Fruit fly (Drosophila melanogaster) whole organism, embryonic: ENCODE measurements around the gene CG13829.

Experiments used
- Atf6 ChIP-seq: fragments of 200-800 bp; sonication (Bioruptor generic); IDR thresholded peaks from 2 replicates; pipeline ENCODE4 v1.3.6; 2022; ENCODE audit warnings: missing biosample characterization, missing genetic modification characterization
- B-H2 ChIP-seq: fragments of 200-800 bp; sonication (Bioruptor generic); optimal IDR thresholded peaks from 2 replicates; lab custom pipeline; 2018; ENCODE audit warnings: missing biosample characterization, mild to moderate bottlenecking, missing genetic modification characterization
- CG10209 ChIP-seq: fragments of 200-800 bp; sonication (Bioruptor generic); optimal IDR thresholded peaks from 3 replicates; lab custom pipeline; 2017; ENCODE audit warnings: missing biosample characterization, mild to moderate bottlenecking, missing genetic modification characterization, missing genetic modification reagents
- CG10366 ChIP-seq: fragments of 200-800 bp; sonication (Bioruptor generic); IDR thresholded peaks from 2 replicates; pipeline ENCODE4 v1.3.6; 2022; ENCODE audit warnings: missing biosample characterization, missing genetic modification characterization
- CG12299 ChIP-seq: fragments of 200-800 bp; sonication (Bioruptor generic); optimal IDR thresholded peaks from 2 replicates; lab custom pipeline; 2018; ENCODE audit warnings: missing biosample characterization, mild to moderate bottlenecking, missing genetic modification characterization
- CG1233 ChIP-seq: fragments of 200-800 bp; sonication (Bioruptor generic); optimal IDR thresholded peaks from 4 replicates; lab custom pipeline; 2018; ENCODE audit warnings: missing biosample characterization, mild to moderate bottlenecking, missing genetic modification characterization
- CG12769 ChIP-seq: fragments of 200-800 bp; sonication (Bioruptor generic); optimal IDR thresholded peaks from 2 replicates; lab custom pipeline; 2019; ENCODE audit warnings: missing biosample characterization, mild to moderate bottlenecking, missing genetic modification characterization, moderate library complexity
- CG13296 ChIP-seq: fragments of 200-800 bp; sonication (Bioruptor generic); optimal IDR thresholded peaks from 3 replicates; lab custom pipeline; 2018; ENCODE audit warnings: missing biosample characterization, mild to moderate bottlenecking, missing genetic modification characterization
- CG15601 ChIP-seq: fragments of 200-800 bp; sonication (Bioruptor generic); optimal IDR thresholded peaks from 3 replicates; lab custom pipeline; 2019; ENCODE audit warnings: missing biosample characterization, mild to moderate bottlenecking, missing genetic modification characterization, moderate library complexity
- CG15696 ChIP-seq: fragments of 200-800 bp; sonication (Bioruptor generic); optimal IDR thresholded peaks from 2 replicates; lab custom pipeline; 2019; ENCODE audit warnings: missing biosample characterization, mild to moderate bottlenecking, missing genetic modification characterization, moderate library complexity
- CG16779 ChIP-seq: fragments of 200-800 bp; sonication (Bioruptor generic); IDR thresholded peaks from 2 replicates; pipeline ENCODE4 v1.3.6; 2022; ENCODE audit warnings: missing biosample characterization, missing genetic modification characterization
- CG17802 ChIP-seq: fragments of 200-800 bp; sonication (Bioruptor generic); optimal IDR thresholded peaks from 2 replicates; lab custom pipeline; 2018; ENCODE audit warnings: missing biosample characterization, mild to moderate bottlenecking, missing genetic modification characterization, moderate library complexity
- CG2889 ChIP-seq: fragments of 200-800 bp; sonication (Bioruptor generic); IDR thresholded peaks from 3 replicates; pipeline ENCODE4 v1.3.6; 2022; ENCODE audit warnings: missing biosample characterization, missing genetic modification characterization
- CG30431 ChIP-seq: fragments of 200-800 bp; sonication (Bioruptor generic); optimal IDR thresholded peaks from 2 replicates; lab custom pipeline; 2017; ENCODE audit warnings: missing biosample characterization, missing genetic modification characterization
- CG31388 ChIP-seq: fragments of 200-800 bp; sonication (Bioruptor generic); optimal IDR thresholded peaks from 2 replicates; lab custom pipeline; 2016; ENCODE audit warnings: missing biosample characterization, missing genetic modification characterization
- CG32532 ChIP-seq: fragments of 200-800 bp; sonication (Bioruptor generic); IDR thresholded peaks from 2 replicates; pipeline ENCODE4 v1.3.6; 2022; ENCODE audit warnings: missing biosample characterization, missing genetic modification characterization
- CG33213 ChIP-seq: fragments of 200-800 bp; sonication (Bioruptor generic); optimal IDR thresholded peaks from 3 replicates; lab custom pipeline; 2016; ENCODE audit warnings: missing biosample characterization, missing genetic modification characterization
- CG3838 ChIP-seq: fragments of 200-800 bp; sonication (Bioruptor generic); optimal IDR thresholded peaks from 3 replicates; lab custom pipeline; 2016; ENCODE audit warnings: missing biosample characterization, missing genetic modification characterization
- CG3995 ChIP-seq: fragments of 200-800 bp; sonication (Bioruptor generic); optimal IDR thresholded peaks from 3 replicates; lab custom pipeline; 2016; ENCODE audit warnings: missing biosample characterization, missing genetic modification characterization
- CG4617 ChIP-seq: fragments of 200-800 bp; sonication (Bioruptor generic); optimal IDR thresholded peaks from 3 replicates; lab custom pipeline; 2016; ENCODE audit warnings: missing biosample characterization, missing genetic modification characterization, borderline replicate concordance
- CG5953 ChIP-seq: fragments of 200-800 bp; sonication (Bioruptor generic); IDR thresholded peaks from 2 replicates; pipeline ENCODE4 v1.3.6; 2022; ENCODE audit warnings: missing biosample characterization, missing genetic modification characterization
- CG6254 ChIP-seq: fragments of 200-800 bp; sonication (Bioruptor generic); optimal IDR thresholded peaks from 3 replicates; lab custom pipeline; 2017; ENCODE audit warnings: mild to moderate bottlenecking, missing biosample characterization, missing genetic modification reagents, missing genetic modification characterization
- CG6272 ChIP-seq: fragments of 200-800 bp; sonication (Bioruptor generic); IDR thresholded peaks from 2 replicates; pipeline ENCODE4 v1.3.6; 2022; ENCODE audit warnings: missing biosample characterization, missing genetic modification characterization
- CG8089 ChIP-seq: fragments of 200-800 bp; sonication (Bioruptor generic); optimal IDR thresholded peaks from 3 replicates; lab custom pipeline; 2016; ENCODE audit warnings: missing biosample characterization, missing genetic modification characterization
- CG8944 ChIP-seq: fragments of 200-800 bp; sonication (Bioruptor generic); optimal IDR thresholded peaks from 3 replicates; lab custom pipeline; 2016; ENCODE audit warnings: missing biosample characterization, missing genetic modification characterization
- CrebB ChIP-seq: fragments of 200-800 bp; sonication (Bioruptor generic); optimal IDR thresholded peaks from 3 replicates; lab custom pipeline; 2018; ENCODE audit warnings: missing biosample characterization, mild to moderate bottlenecking, missing genetic modification characterization
- Ets97D ChIP-seq: fragments of 200-800 bp; sonication (Bioruptor generic); optimal IDR thresholded peaks from 3 replicates; lab custom pipeline; 2016; ENCODE audit warnings: missing biosample characterization, missing genetic modification characterization
- Hr51 ChIP-seq, 2 experiments: fragments of 200-800 bp; sonication (Bioruptor generic); optimal IDR thresholded peaks; 2 replicates in 1 of 2; 3 replicates in 1 of 2; lab custom pipeline; 2016 to 2018; ENCODE audit warnings: missing biosample characterization in 2 of 2, missing genetic modification characterization in 2 of 2, mild to moderate bottlenecking in 1 of 2, moderate library complexity in 1 of 2
- Kr ChIP-seq: fragments of 200-800 bp; sonication (Bioruptor generic); optimal IDR thresholded peaks from 2 replicates; lab custom pipeline; 2017; ENCODE audit warnings: missing biosample characterization, mild to moderate bottlenecking, missing genetic modification characterization
- Meics ChIP-seq: fragments of 200-800 bp; sonication (Bioruptor generic); optimal IDR thresholded peaks from 2 replicates; lab custom pipeline; 2017; ENCODE audit warnings: missing biosample characterization, mild to moderate bottlenecking, missing genetic modification characterization
- Neu2 ChIP-seq: fragments of 200-800 bp; sonication (Bioruptor generic); optimal IDR thresholded peaks from 3 replicates; lab custom pipeline; 2016; ENCODE audit warnings: missing biosample characterization, missing genetic modification characterization, borderline replicate concordance
- Vsx1 ChIP-seq: fragments of 200-800 bp; sonication (Bioruptor generic); optimal IDR thresholded peaks from 2 replicates; lab custom pipeline; 2017; ENCODE audit warnings: missing biosample characterization, mild to moderate bottlenecking, missing genetic modification characterization, missing genetic modification reagents
- bsh ChIP-seq, 2 experiments: fragments of 200-800 bp; sonication (Bioruptor generic); optimal IDR thresholded peaks; 2 replicates each; lab custom pipeline; 2017 to 2018; ENCODE audit warnings: mild to moderate bottlenecking in 2 of 2, missing biosample characterization in 2 of 2, missing genetic modification characterization in 2 of 2, moderate library complexity in 1 of 2
- cato ChIP-seq: fragments of 200-800 bp; sonication (Bioruptor generic); optimal IDR thresholded peaks from 2 replicates; lab custom pipeline; 2016; ENCODE audit warnings: missing biosample characterization, missing genetic modification characterization, borderline replicate concordance
- da ChIP-seq: fragments of 200-800 bp; sonication (Bioruptor generic); optimal IDR thresholded peaks from 2 replicates; lab custom pipeline; 2016; ENCODE audit warnings: missing biosample characterization, missing genetic modification characterization
- disco-r ChIP-seq: fragments of 200-800 bp; sonication (Bioruptor generic); optimal IDR thresholded peaks from 2 replicates; lab custom pipeline; 2016; ENCODE audit warnings: missing biosample characterization, missing genetic modification characterization
- fd64A ChIP-seq: fragments of 200-800 bp; sonication (Bioruptor generic); optimal IDR thresholded peaks from 3 replicates; lab custom pipeline; 2018; ENCODE audit warnings: missing biosample characterization, mild to moderate bottlenecking, missing genetic modification characterization
- fd96Cb ChIP-seq: fragments of 200-800 bp; sonication (Bioruptor generic); optimal IDR thresholded peaks from 2 replicates; lab custom pipeline; 2018; ENCODE audit warnings: missing biosample characterization, mild to moderate bottlenecking, missing genetic modification characterization, moderate library complexity
- hbn ChIP-seq: fragments of 200-800 bp; sonication (Bioruptor generic); IDR thresholded peaks from 2 replicates; pipeline ENCODE4 v1.3.6; 2022; ENCODE audit warnings: missing biosample characterization, missing genetic modification characterization; ENCODE audit not compliant: partially characterized antibody
- kni ChIP-seq: fragments of 200-800 bp; sonication (Bioruptor generic); optimal IDR thresholded peaks from 3 replicates; lab custom pipeline; 2017; ENCODE audit warnings: mild to moderate bottlenecking, missing biosample characterization, missing genetic modification reagents, missing genetic modification characterization
- lbe ChIP-seq: fragments of 200-800 bp; sonication (Bioruptor generic); optimal IDR thresholded peaks from 2 replicates; lab custom pipeline; 2016; ENCODE audit warnings: missing biosample characterization, mild to moderate bottlenecking, missing genetic modification characterization
- nerfin-1 ChIP-seq: fragments of 200-800 bp; sonication (Bioruptor generic); optimal IDR thresholded peaks from 3 replicates; lab custom pipeline; 2019; ENCODE audit warnings: missing biosample characterization, mild to moderate bottlenecking, missing genetic modification characterization, moderate library complexity
- prd ChIP-seq, 3 experiments: fragments of >200 bp in 2 of 3; fragments of 200-800 bp in 1 of 3; sonication (Bioruptor generic) in 1 of 3; optimal IDR thresholded peaks in 2 of 3; IDR thresholded peaks in 1 of 3; 2 replicates in 2 of 3; 3 replicates in 1 of 3; pipeline versions ENCODE4 v1.3.6 to Lab custom; 2017 to 2022; ENCODE audit warnings: missing biosample characterization in 1 of 3, missing genetic modification characterization in 1 of 3
- row ChIP-seq: fragments of 200-800 bp; sonication (Bioruptor generic); IDR thresholded peaks from 3 replicates; pipeline ENCODE4 v1.3.6; 2022; ENCODE audit warnings: missing biosample characterization, missing genetic modification characterization
- slbo ChIP-seq: fragments of 200-800 bp; sonication (Bioruptor generic); IDR thresholded peaks from 2 replicates; pipeline ENCODE4 v1.3.6; 2022; ENCODE audit warnings: missing biosample characterization, missing genetic modification characterization
- stwl ChIP-seq: fragments of 200-800 bp; sonication (Bioruptor generic); optimal IDR thresholded peaks from 3 replicates; lab custom pipeline; 2018; ENCODE audit warnings: missing biosample characterization, mild to moderate bottlenecking, missing genetic modification characterization, moderate library complexity
- tgo ChIP-seq: fragments of 200-800 bp; sonication (Bioruptor generic); IDR thresholded peaks from 3 replicates; pipeline ENCODE4 v1.3.6; 2022; ENCODE audit warnings: missing biosample characterization, missing genetic modification characterization
- tx ChIP-seq: fragments of 200-800 bp; sonication (Bioruptor generic); optimal IDR thresholded peaks from 2 replicates; lab custom pipeline; 2016; ENCODE audit warnings: missing biosample characterization, missing genetic modification characterization
- yki ChIP-seq: fragments of >200 bp; optimal IDR thresholded peaks from 3 replicates; lab custom pipeline; 2018

The CG13829 gene

DNA sequence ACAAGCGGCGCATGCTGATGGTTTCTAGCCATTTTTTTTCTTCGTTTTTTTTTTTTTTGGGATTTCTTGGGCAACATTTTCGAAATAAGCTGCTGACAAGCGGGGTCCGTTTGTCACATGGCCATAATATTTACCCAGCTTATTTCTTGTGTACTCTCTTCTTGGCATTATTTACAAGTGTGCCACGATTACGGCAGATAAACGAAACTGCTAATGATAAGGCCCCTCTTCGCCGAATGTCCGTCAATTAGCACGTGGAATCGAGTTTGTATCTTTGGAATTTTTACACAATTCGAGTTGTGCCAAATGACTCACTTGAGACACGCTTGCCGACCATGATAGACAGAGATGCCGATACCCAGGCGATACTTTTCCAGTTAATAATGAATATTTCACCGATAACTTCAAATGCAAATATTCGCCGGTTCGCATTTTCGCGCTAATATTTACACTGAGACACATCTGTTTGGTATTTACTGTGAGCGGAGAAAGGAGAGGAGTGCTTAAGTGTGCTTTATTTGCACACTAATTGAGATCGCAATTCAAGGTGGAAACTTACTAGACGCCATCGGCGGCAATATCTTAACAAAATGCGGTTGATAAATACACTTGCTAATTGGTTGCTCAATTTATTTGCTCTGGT is 15.4 kb upstream of the CG13829 start (continued):
- TF ChIP-seq nerfin-1 (tag; lab: Kevin White, UChicago) (no peak), yki (lab: Kevin White, UChicago) (no peak), CG5953 (GFP tag; lab: Robert Waterston, UW) (no peak), fd64A (GFP tag; lab: Kevin White, UChicago) (peak; percentile 53), CG10209 (peak; percentile 58), row (GFP tag; lab: Robert Waterston, UW) (peak; percentile 6; the same call in 1 of the 3 replicates), CG30431 (no peak), CG8089 (no peak), disco-r (no peak), CG3838 (GFP tag; lab: Kevin White, UChicago) (no peak), CG12769 (tag; lab: Kevin White, UChicago) (peak; percentile 75), CG10366 (GFP tag; lab: Robert Waterston, UW) (peak; percentile 10; the same call in 1 of the 2 replicates), CG3995 (peak; percentile 1), tx (GFP tag; lab: Kevin White, UChicago) (no peak), CrebB (tag; lab: Kevin White, UChicago) (peak; percentile 31), prd (optimal IDR thresholded peaks at IDR 0.05; lab: Kevin White, UChicago) (no peak), prd (GFP tag; IDR thresholded peaks at IDR 0.05; lab: Robert Waterston, UW) (no peak), slbo (GFP tag; lab: Robert Waterston, UW) (peak; percentile 19; the same call in 1 of the 2 replicates), tgo (GFP tag; lab: Robert Waterston, UW) (peak; percentile 35; the same call in 1 of the 3 replicates), da (GFP tag; lab: Kevin White, UChicago) (no peak), CG32532 (GFP tag; lab: Robert Waterston, UW) (peak; percentile 5; the same call in 1 of the 2 replicates), CG16779 (GFP tag; lab: Robert Waterston, UW) (no peak), cato (GFP tag; lab: Kevin White, UChicago) (no peak), CG15601 (tag; lab: Kevin White, UChicago) (peak; percentile 44), CG4617 (GFP tag; lab: Kevin White, UChicago) (no peak), Hr51 (GFP tag; optimal IDR thresholded peaks at IDR 0.05; lab: Kevin White, UChicago) (no peak), Atf6 (GFP tag; lab: Robert Waterston, UW) (peak; percentile 46; the same call in 1 of the 2 replicates), CG15696 (tag; lab: Kevin White, UChicago) (peak; percentile 3), Kr (GFP tag; lab: Kevin White, UChicago) (no peak), CG6254 (GFP tag; lab: Kevin White, UChicago) (no peak), CG2889 (no peak), Vsx1 (GFP tag; lab: Kevin White, UChicago) (peak; percentile 70), bsh (GFP tag; optimal IDR thresholded peaks at IDR 0.05; lab: Kevin White, UChicago) (peak in 1 of 2 experiments; percentile 31), CG1233 (GFP tag; lab: Kevin White, UChicago) (peak; percentile 59), Neu2 (GFP tag; lab: Kevin White, UChicago) (no peak), stwl (tag; lab: Kevin White, UChicago) (no peak), B-H2 (GFP tag; lab: Kevin White, UChicago) (peak; percentile 49), hbn (no peak), CG31388 (no peak), CG33213 (GFP tag; lab: Kevin White, UChicago) (no peak), CG17802 (tag; lab: Kevin White, UChicago) (no peak), fd96Cb (tag; lab: Kevin White, UChicago) (no peak), Ets97D (GFP tag; lab: Kevin White, UChicago) (no peak), Meics (GFP tag; lab: Kevin White, UChicago) (peak; percentile 75), kni (peak; percentile 20), CG6272 (GFP tag; lab: Robert Waterston, UW) (no peak), CG12299 (tag; lab: Kevin White, UChicago) (peak; percentile 18), CG13296 (GFP tag; lab: Kevin White, UChicago) (peak; percentile 66), lbe (GFP tag; lab: Kevin White, UChicago) (peak; percentile 37), CG8944 (peak; percentile 27)
